In genomic region chrX:10160097-10160677, ce11 we compare ENCODE assay signal across 4 worm cellular contexts.
A peak's percentile ranks its signal among the peaks of the same experiment; 100 is the strongest.
TF ChIP-seq lines count a peak whose summit lies in the region.

Gene F09B9.4, plus strand, starts transcription at chrX:10160627.

TF ChIP-seq in whole organism, L1 larva, 84 proteins besides CTCF, POLR2A, EP300 and RAD21:
- TF ChIP-seq lin-14 (GFP tag; optimal IDR thresholded peaks at IDR 0.05; lab: Kevin White, UChicago) (peak; percentile 59), rnt-1 (tag; optimal IDR thresholded peaks at IDR 0.05; lab: Kevin White, UChicago) (peak; percentile 65), fkh-8 (tag; optimal IDR thresholded peaks at IDR 0.05; lab: Kevin White, UChicago) (no peak), mef-2 (tag; optimal IDR thresholded peaks at IDR 0.05; lab: Kevin White, UChicago) (no peak), lin-39 (tag; optimal IDR thresholded peaks at IDR 0.05; lab: Kevin White, UChicago) (peak; percentile 10), nhr-71 (tag; optimal IDR thresholded peaks at IDR 0.05; lab: Kevin White, UChicago) (peak; percentile 23), swsn-7 (tag; optimal IDR thresholded peaks at IDR 0.05; lab: Kevin White, UChicago) (no peak)

TF ChIP-seq in whole organism, L2 larva, 48 proteins besides CTCF, POLR2A, EP300 and RAD21:
- peak; percentile 23 for TF ChIP-seq C34F6.9 (tag; optimal IDR thresholded peaks at IDR 0.05; lab: Kevin White, UChicago)
- TF ChIP-seq F13H6.1 (tag; optimal IDR thresholded peaks at IDR 0.05; lab: Kevin White, UChicago), result peak; percentile 8
- TF ChIP-seq unc-55 (GFP tag; optimal IDR thresholded peaks at IDR 0.05; lab: Kevin White, UChicago), result no peak
- TF ChIP-seq mdl-1 (tag; optimal IDR thresholded peaks at IDR 0.05; lab: Kevin White, UChicago), result no peak
- TF ChIP-seq sma-9 (GFP tag; optimal IDR thresholded peaks at IDR 0.05; lab: Kevin White, UChicago), result no peak
- no peak for TF ChIP-seq sma-9 (tag; optimal IDR thresholded peaks at IDR 0.05; lab: Kevin White, UChicago)
- no peak for TF ChIP-seq nhr-12 (tag; optimal IDR thresholded peaks at IDR 0.05; lab: Kevin White, UChicago)
- TF ChIP-seq ama-1 (optimal IDR thresholded peaks at IDR 0.05; lab: Kevin White, UChicago), result no peak
- TF ChIP-seq unc-39 (tag; optimal IDR thresholded peaks at IDR 0.05; lab: Kevin White, UChicago), result no peak
- no peak for TF ChIP-seq blmp-1 (tag; optimal IDR thresholded peaks at IDR 0.05; lab: Kevin White, UChicago; ENCODE audit: insufficient read depth)
- no peak for TF ChIP-seq mbf-1 (tag; optimal IDR thresholded peaks at IDR 0.05; lab: Kevin White, UChicago)
- no peak for TF ChIP-seq ztf-1 (GFP tag; conservative IDR thresholded peaks at IDR 0.05; lab: Robert Waterston, UW)
- TF ChIP-seq snpc-4 (tag; optimal IDR thresholded peaks at IDR 0.05; lab: Kevin White, UChicago), result no peak
- no peak for TF ChIP-seq lin-13 (GFP tag; optimal IDR thresholded peaks at IDR 0.05; lab: Kevin White, UChicago)
- no peak for TF ChIP-seq nhr-10 (tag; optimal IDR thresholded peaks at IDR 0.05; lab: Kevin White, UChicago)
- TF ChIP-seq nhr-129 (tag; optimal IDR thresholded peaks at IDR 0.05; lab: Kevin White, UChicago), result peak; percentile 10

TF ChIP-seq in whole organism, L3 larva, 47 proteins besides CTCF, POLR2A, EP300 and RAD21:
- TF ChIP-seq egl-5 (tag; optimal IDR thresholded peaks at IDR 0.05; lab: Kevin White, UChicago) (peak; percentile 57), nfya-1 (tag; optimal IDR thresholded peaks at IDR 0.05; lab: Kevin White, UChicago; ENCODE audit: insufficient read depth) (peak; percentile 10), lin-39 (tag; optimal IDR thresholded peaks at IDR 0.05; lab: Kevin White, UChicago) (peak; percentile 26), ceh-16 (tag; optimal IDR thresholded peaks at IDR 0.05; lab: Kevin White, UChicago) (no peak), nhr-11 (tag; optimal IDR thresholded peaks at IDR 0.05; lab: Kevin White, UChicago) (no peak)

TF ChIP-seq in whole organism, mixed stage, embryonic, 35 proteins besides CTCF, POLR2A, EP300 and RAD21:
- TF ChIP-seq hlh-1 (tag; optimal IDR thresholded peaks at IDR 0.05; lab: Kevin White, UChicago), result peak; percentile 47
- TF ChIP-seq cnd-1 (tag; optimal IDR thresholded peaks at IDR 0.05; lab: Kevin White, UChicago), result no peak

Comparison
In these comparisons a context has a peak if more than half of its experiments do, and no peak if none do; other contexts are left out.
1. Of the 22 proteins assayed by ChIP-seq in both whole organism, L1 larva and whole organism, L2 larva: peak only in whole organism, L1 larva: lin-39; only in whole organism, L2 larva: none; in both: none; in neither: 21.